Worm (Caenorhabditis elegans) whole organism, L3 larva: ENCODE data around the gene nhr-254.

Experiments
- ZK546.5 ChIP-seq: sonication (generic microtip); optimal IDR thresholded peaks from 2 replicates; lab custom pipeline; 2017; ENCODE audit warnings: missing biosample characterization, missing genetic modification characterization
- aly-2 ChIP-seq: fragments of 150-350 bp; optimal IDR thresholded peaks from 2 replicates; lab custom pipeline; 2014; ENCODE audit warnings: missing biosample characterization, missing genetic modification characterization
- ceh-28 ChIP-seq: fragments of 150-350 bp; optimal IDR thresholded peaks from 2 replicates; lab custom pipeline; 2014; ENCODE audit warnings: missing biosample characterization, missing genetic modification reagents, missing genetic modification characterization
- daf-12 ChIP-seq: fragments of 150-350 bp; optimal IDR thresholded peaks from 2 replicates; lab custom pipeline; 2014; ENCODE audit warnings: missing biosample characterization, missing genetic modification reagents, missing genetic modification characterization
- elt-3 ChIP-seq, 3 experiments: fragments of 150-350 bp in 1 of 3; sonication (generic microtip) in 2 of 3; optimal IDR thresholded peaks; 2 replicates in 2 of 3; 4 replicates in 1 of 3; lab custom pipeline; 2014 to 2017; ENCODE audit warnings: missing biosample characterization in 3 of 3, missing genetic modification characterization in 3 of 3
- fkh-10 ChIP-seq: sonication (generic microtip); optimal IDR thresholded peaks from 2 replicates; lab custom pipeline; 2017; ENCODE audit warnings: missing biosample characterization, missing genetic modification reagents, missing genetic modification characterization
- jun-1 ChIP-seq: fragments of 150-350 bp; optimal IDR thresholded peaks from 2 replicates; lab custom pipeline; 2014; ENCODE audit warnings: missing biosample characterization, missing genetic modification reagents, missing genetic modification characterization
- lin-39 ChIP-seq: fragments of 150-350 bp; optimal IDR thresholded peaks from 2 replicates; lab custom pipeline; 2018; ENCODE audit warnings: missing biosample characterization, missing genetic modification reagents, missing genetic modification characterization
- nhr-77 ChIP-seq: fragments of 150-350 bp; optimal IDR thresholded peaks from 2 replicates; lab custom pipeline; 2014; ENCODE audit warnings: missing biosample characterization, missing genetic modification characterization
- sea-2 ChIP-seq: fragments of 150-350 bp; sonication (generic microtip); optimal IDR thresholded peaks from 4 replicates; lab custom pipeline; 2014; ENCODE audit warnings: missing biosample characterization, missing genetic modification reagents, missing genetic modification characterization
- snpc-4 ChIP-seq: fragments of 150-350 bp; optimal IDR thresholded peaks from 2 replicates; lab custom pipeline; 2014; ENCODE audit warnings: missing biosample characterization, missing genetic modification characterization
- tbx-2 ChIP-seq: sonication (generic microtip); optimal IDR thresholded peaks from 2 replicates; lab custom pipeline; 2016; ENCODE audit warnings: mild to moderate bottlenecking, missing genetic modification characterization, missing compliant biosample characterization
- ztf-11 ChIP-seq: fragments of 150-350 bp; optimal IDR thresholded peaks from 2 replicates; lab custom pipeline; 2014; ENCODE audit warnings: missing biosample characterization, missing genetic modification characterization
- ztf-4 ChIP-seq: fragments of 150-350 bp; optimal IDR thresholded peaks from 2 replicates; lab custom pipeline; 2014; ENCODE audit warnings: missing biosample characterization, missing genetic modification characterization

DNA sequence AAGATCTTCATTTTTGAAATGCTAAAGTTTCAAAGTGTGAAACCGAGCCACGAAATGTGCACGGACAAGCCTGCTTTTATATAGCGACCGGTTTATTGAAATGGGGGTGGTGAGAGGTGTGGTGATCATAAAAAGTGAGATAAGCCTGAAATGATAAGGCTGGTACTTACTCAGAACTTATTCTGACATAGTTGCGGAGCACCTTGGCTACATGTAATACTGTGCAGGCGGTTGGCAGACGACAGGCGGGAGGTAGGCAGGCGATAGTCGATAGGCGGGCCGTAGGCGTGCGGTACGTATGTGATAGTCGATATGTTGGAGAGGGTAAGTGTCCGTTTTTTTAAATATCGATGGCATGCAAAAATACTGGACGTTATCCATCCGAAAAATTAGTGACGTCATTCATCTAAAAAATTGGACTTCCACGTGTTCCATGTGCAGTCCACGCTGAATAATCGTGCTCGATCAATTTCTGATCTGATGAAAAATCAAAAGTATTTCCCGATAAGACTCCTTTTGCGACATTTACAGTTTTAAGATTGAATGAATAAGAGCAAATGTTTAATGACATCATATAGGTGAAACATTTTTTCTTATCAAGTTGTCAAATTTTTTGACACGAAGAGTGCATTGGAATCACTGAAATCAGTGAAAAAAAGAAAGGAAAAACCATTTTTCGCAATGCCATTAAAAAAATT, 25.4 kb downstream of the nhr-254 start, which contains the start of gene irg-8:
- TF ChIP-seq ceh-28, result no peak
- TF ChIP-seq lin-39 (tag; lab: Kevin White, UChicago), result no peak
- TF ChIP-seq aly-2 (tag; lab: Kevin White, UChicago), result no peak
- no peak for TF ChIP-seq tbx-2 (tag; lab: Kevin White, UChicago)
- TF ChIP-seq nhr-77 (tag; lab: Kevin White, UChicago), result no peak
- no peak for TF ChIP-seq snpc-4 (tag; lab: Kevin White, UChicago)
- no peak for TF ChIP-seq sea-2 (GFP tag; lab: Kevin White, UChicago)
- no peak for TF ChIP-seq daf-12 (tag; lab: Kevin White, UChicago)
- TF ChIP-seq ztf-11 (tag; lab: Kevin White, UChicago), result no peak
- TF ChIP-seq elt-3 (tag; optimal IDR thresholded peaks at IDR 0.05; lab: Kevin White, UChicago), result no peak
- TF ChIP-seq fkh-10 (GFP tag; lab: Kevin White, UChicago), result no peak
- no peak for TF ChIP-seq ztf-4
- no peak for TF ChIP-seq ZK546.5 (tag; lab: Kevin White, UChicago)
- TF ChIP-seq jun-1, result no peak
